Worm (Caenorhabditis elegans): ENCODE results near the gene C56E6.4.

C56E6.4 gene

ce11 chrII:6482762-6483161 is 45.8 kb downstream of the C56E6.4 start:
- TF ChIP-seq ceh-2 (tag; optimal IDR thresholded peaks at IDR 0.05) = no peak
- TF ChIP-seq unc-55 (GFP tag; optimal IDR thresholded peaks at IDR 0.05) = peak; percentile 50

DNA sequence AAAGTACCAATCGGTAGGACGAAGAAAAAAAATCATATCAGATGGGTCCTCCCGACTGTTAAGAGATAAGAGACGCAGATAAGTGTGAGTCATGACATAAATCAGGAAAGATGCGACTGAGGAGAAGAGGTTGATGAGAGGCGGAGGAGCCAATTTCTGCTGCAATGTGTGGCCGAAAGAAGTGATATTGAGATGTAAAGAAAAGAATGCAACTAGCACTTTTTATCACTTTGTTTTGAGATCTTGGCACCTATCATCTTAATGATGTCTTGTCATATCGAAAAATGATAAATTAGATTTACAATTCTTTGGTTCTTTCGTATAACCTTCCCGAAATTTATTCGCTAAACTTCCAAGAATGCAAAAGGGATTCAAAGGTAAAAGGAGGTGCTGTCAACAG is 46.4 kb downstream of the C56E6.4 start, which contains the start of gene del-10:
Gene del-10, minus strand, starts transcription at position 24 of the 400 bp plus-strand sequence.
- peak; percentile 15 for TF ChIP-seq ceh-18 (tag; optimal IDR thresholded peaks at IDR 0.05)
- peak; percentile 39 for TF ChIP-seq unc-55 (GFP tag; optimal IDR thresholded peaks at IDR 0.05)
- no peak for TF ChIP-seq gmeb-2 (tag; optimal IDR thresholded peaks at IDR 0.05)

- TF ChIP-seq Y22D7AL.16 (tag; optimal IDR thresholded peaks at IDR 0.05) (no peak), hlh-8 (tag; optimal IDR thresholded peaks at IDR 0.05) (no peak), unc-42 (tag; optimal IDR thresholded peaks at IDR 0.05) (no peak), unc-3 (GFP tag; conservative IDR thresholded peaks at IDR 0.05) (no peak), unc-3 (tag; optimal IDR thresholded peaks at IDR 0.05) (no peak), ceh-31 (tag; optimal IDR thresholded peaks at IDR 0.05) (no peak), pax-1 (tag; optimal IDR thresholded peaks at IDR 0.05) (no peak), sdc-2 (tag; optimal IDR thresholded peaks at IDR 0.05) (no peak), hlh-15 (tag; optimal IDR thresholded peaks at IDR 0.05) (no peak)
Observed at ce11 chrII:6476655-6477054, 51.9 kb downstream of the C56E6.4 start, which contains the start of gene T28D9.4. TSS of gene T28D9.4 (plus strand) at chrII:6476955.
